Worm (Caenorhabditis elegans) whole organism, midembryonic: ENCODE results near the gene mtm-5.

ENCODE experiments used
- T22C8.4 ChIP-seq: fragments of 200-800 bp; sonication (Bioruptor generic); IDR thresholded peaks from 2 replicates; pipeline ENCODE4 v1.3.6; 2022; ENCODE audit warnings: missing genetic modification characterization, missing compliant biosample characterization
- flt-1 ChIP-seq: fragments of 200-800 bp; sonication (Bioruptor generic); IDR thresholded peaks from 2 replicates; pipeline ENCODE4 v1.3.6; 2022; ENCODE audit warnings: missing genetic modification characterization, missing compliant biosample characterization
- klf-2 ChIP-seq: fragments of 200-800 bp; sonication (Bioruptor generic); conservative IDR thresholded peaks from 2 replicates; pipeline ENCODE4 v1.3.6; 2022; ENCODE audit warnings: missing genetic modification reagents, missing genetic modification characterization, missing compliant biosample characterization
- med-1 ChIP-seq: sonication (generic microtip); optimal IDR thresholded peaks from 2 replicates; lab custom pipeline; 2017; ENCODE audit warnings: missing genetic modification characterization, mild to moderate bottlenecking, missing compliant biosample characterization, antibody characterized with exemption, missing genetic modification reagents; ENCODE audit not compliant: insufficient read depth
- ref-1 ChIP-seq: fragments of 200-800 bp; sonication (Bioruptor generic); conservative IDR thresholded peaks from 2 replicates; pipeline ENCODE4 v1.3.6; 2022; ENCODE audit warnings: missing genetic modification reagents, missing genetic modification characterization, missing compliant biosample characterization
- ztf-23 ChIP-seq: fragments of 200-800 bp; sonication (Bioruptor generic); IDR thresholded peaks from 2 replicates; pipeline ENCODE4 v1.3.6; 2022; ENCODE audit warnings: missing genetic modification reagents, missing genetic modification characterization, missing compliant biosample characterization
- ztf-29 ChIP-seq: fragments of 200-800 bp; sonication (Bioruptor generic); IDR thresholded peaks from 2 replicates; pipeline ENCODE4 v1.3.6; 2022; ENCODE audit warnings: missing genetic modification reagents, missing genetic modification characterization, missing compliant biosample characterization

DNA sequence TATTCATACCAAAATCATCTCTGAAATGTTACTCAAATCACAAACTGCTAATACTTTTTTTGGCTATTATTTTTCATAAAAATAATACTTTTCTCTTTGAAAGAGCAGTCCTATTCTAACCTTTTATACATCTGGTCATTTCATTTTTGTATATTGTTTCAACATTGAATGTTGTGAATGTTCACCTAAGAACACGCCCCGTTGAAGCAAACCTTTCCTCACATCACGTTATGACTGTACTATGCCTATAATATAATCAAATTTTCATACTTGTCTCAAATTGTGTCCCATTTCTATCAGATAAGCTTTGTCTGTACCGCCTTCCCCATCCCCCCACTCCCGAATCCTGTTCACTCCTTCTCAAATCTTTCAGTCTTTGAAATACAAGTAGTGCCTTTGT lies 24.9 kb downstream of the mtm-5 start:
- TF ChIP-seq ztf-29 = no peak
- no peak for TF ChIP-seq T22C8.4 (GFP tag; lab: Robert Waterston, UW)
- TF ChIP-seq flt-1 (GFP tag; lab: Robert Waterston, UW) = no peak
- TF ChIP-seq med-1 (GFP tag; lab: Kevin White, UChicago) = no peak
- no peak for TF ChIP-seq klf-2 (GFP tag; lab: Robert Waterston, UW)
- no peak for TF ChIP-seq ref-1 (GFP tag; lab: Robert Waterston, UW)
- TF ChIP-seq ztf-23 = no peak
